Fruit fly (Drosophila melanogaster) whole organism, embryonic: ENCODE measurements around the gene Vajk3.

Experiments
- Atf3 ChIP-seq: fragments of 200-800 bp; sonication (Bioruptor generic); optimal IDR thresholded peaks from 3 replicates; lab custom pipeline; 2016; ENCODE audit warnings: missing biosample characterization, missing genetic modification characterization
- Bgb ChIP-seq: fragments of 200-800 bp; sonication (Bioruptor generic); IDR thresholded peaks from 2 replicates; pipeline ENCODE4 v1.3.6; 2022; ENCODE audit warnings: missing biosample characterization, missing genetic modification characterization; ENCODE audit not compliant: partially characterized antibody
- CG10209 ChIP-seq: fragments of 200-800 bp; sonication (Bioruptor generic); optimal IDR thresholded peaks from 3 replicates; lab custom pipeline; 2017; ENCODE audit warnings: missing biosample characterization, mild to moderate bottlenecking, missing genetic modification characterization, missing genetic modification reagents
- CG10565 ChIP-seq: fragments of 200-800 bp; sonication (Bioruptor generic); optimal IDR thresholded peaks from 3 replicates; lab custom pipeline; 2016; ENCODE audit warnings: missing biosample characterization, mild to moderate bottlenecking, missing genetic modification characterization
- CG12744 ChIP-seq: fragments of 200-800 bp; sonication (Bioruptor generic); optimal IDR thresholded peaks from 2 replicates; lab custom pipeline; 2016; ENCODE audit warnings: missing biosample characterization, missing genetic modification characterization
- CG14014 ChIP-seq: fragments of 200-800 bp; sonication (Bioruptor generic); IDR thresholded peaks from 2 replicates; pipeline ENCODE4 v1.3.6; 2022; ENCODE audit warnings: missing biosample characterization, missing genetic modification characterization
- CG15073 ChIP-seq: fragments of 200-800 bp; sonication (Bioruptor generic); optimal IDR thresholded peaks from 2 replicates; lab custom pipeline; 2016; ENCODE audit warnings: missing biosample characterization, missing genetic modification characterization
- CG1603 ChIP-seq: fragments of 200-800 bp; sonication (Bioruptor generic); optimal IDR thresholded peaks from 2 replicates; lab custom pipeline; 2019; ENCODE audit warnings: missing biosample characterization, mild to moderate bottlenecking, missing genetic modification characterization, moderate library complexity
- CG17361 ChIP-seq: fragments of 200-800 bp; sonication (Bioruptor generic); IDR thresholded peaks from 3 replicates; pipeline ENCODE4 v1.3.6; 2022; ENCODE audit warnings: missing biosample characterization, missing genetic modification characterization
- CG17912 ChIP-seq: fragments of 200-800 bp; sonication (Bioruptor generic); optimal IDR thresholded peaks from 2 replicates; lab custom pipeline; 2018; ENCODE audit warnings: missing biosample characterization, mild to moderate bottlenecking, missing genetic modification characterization
- CG18262 ChIP-seq: fragments of 200-800 bp; optimal IDR thresholded peaks from 3 replicates; lab custom pipeline; 2019; ENCODE audit warnings: missing biosample characterization, mild to moderate bottlenecking, missing genetic modification characterization, moderate library complexity
- CG18599 ChIP-seq: fragments of 200-800 bp; sonication (Bioruptor generic); optimal IDR thresholded peaks from 3 replicates; lab custom pipeline; 2017; ENCODE audit warnings: missing biosample characterization, missing genetic modification characterization, mild to moderate bottlenecking, moderate library complexity, missing genetic modification reagents
- CG31441 ChIP-seq: fragments of 200-800 bp; sonication (Bioruptor generic); IDR thresholded peaks from 2 replicates; pipeline ENCODE4 v1.3.6; 2022; ENCODE audit warnings: missing biosample characterization, missing genetic modification characterization
- CG32772 ChIP-seq: fragments of 200-800 bp; sonication (Bioruptor generic); IDR thresholded peaks from 2 replicates; pipeline ENCODE4 v1.3.6; 2022; ENCODE audit warnings: missing biosample characterization, missing genetic modification characterization
- CG6272 ChIP-seq: fragments of 200-800 bp; sonication (Bioruptor generic); IDR thresholded peaks from 2 replicates; pipeline ENCODE4 v1.3.6; 2022; ENCODE audit warnings: missing biosample characterization, missing genetic modification characterization
- CG6654 ChIP-seq: fragments of 200-800 bp; sonication (Bioruptor generic); optimal IDR thresholded peaks from 2 replicates; lab custom pipeline; 2017; ENCODE audit warnings: missing biosample characterization, mild to moderate bottlenecking, missing genetic modification characterization
- CG7357 ChIP-seq: fragments of 200-800 bp; sonication (Bioruptor generic); IDR thresholded peaks from 3 replicates; pipeline ENCODE4 v1.3.6; 2022; ENCODE audit warnings: missing biosample characterization, missing genetic modification characterization
- CG8281 ChIP-seq: fragments of 200-800 bp; sonication (Bioruptor generic); optimal IDR thresholded peaks from 2 replicates; lab custom pipeline; 2018; ENCODE audit warnings: missing biosample characterization, mild to moderate bottlenecking, missing genetic modification characterization, moderate library complexity
- Dbx ChIP-seq: fragments of 200-800 bp; sonication (Bioruptor generic); IDR thresholded peaks from 3 replicates; pipeline ENCODE4 v1.3.6; 2022; ENCODE audit warnings: missing biosample characterization, missing genetic modification characterization
- Elba2 ChIP-seq: fragments of 200-800 bp; sonication (Bioruptor generic); optimal IDR thresholded peaks from 3 replicates; lab custom pipeline; 2016; ENCODE audit warnings: missing biosample characterization, missing genetic modification characterization
- Hand ChIP-seq: fragments of 200-800 bp; sonication (Bioruptor generic); optimal IDR thresholded peaks from 2 replicates; lab custom pipeline; 2017; ENCODE audit warnings: mild to moderate bottlenecking, missing biosample characterization, missing genetic modification reagents, missing genetic modification characterization
- Mrtf ChIP-seq: fragments of 200-800 bp; sonication (Bioruptor generic); IDR thresholded peaks from 3 replicates; pipeline ENCODE4 v1.3.6; 2022; ENCODE audit warnings: missing biosample characterization, missing genetic modification characterization
- NFAT ChIP-seq: fragments of 200-800 bp; sonication (Bioruptor generic); IDR thresholded peaks from 2 replicates; pipeline ENCODE4 v1.3.6; 2022; ENCODE audit warnings: missing biosample characterization, missing genetic modification characterization
- Nf-YC ChIP-seq: fragments of 200-800 bp; optimal IDR thresholded peaks from 3 replicates; lab custom pipeline; 2019; ENCODE audit warnings: missing biosample characterization, mild to moderate bottlenecking, missing genetic modification characterization, moderate library complexity
- Ptx1 ChIP-seq: fragments of 200-800 bp; sonication (Bioruptor generic); IDR thresholded peaks from 2 replicates; pipeline ENCODE4 v1.3.6; 2022; ENCODE audit warnings: missing biosample characterization, missing genetic modification characterization
- Side ChIP-seq: fragments of 200-800 bp; sonication (Bioruptor generic); optimal IDR thresholded peaks from 2 replicates; lab custom pipeline; 2016; ENCODE audit warnings: missing biosample characterization, missing genetic modification characterization
- Sox102F ChIP-seq: fragments of 200-800 bp; sonication (Bioruptor generic); optimal IDR thresholded peaks from 2 replicates; lab custom pipeline; 2018; ENCODE audit warnings: missing biosample characterization, mild to moderate bottlenecking, missing genetic modification characterization, moderate library complexity
- ash1 ChIP-seq: fragments of 200-800 bp; sonication (Bioruptor generic); optimal IDR thresholded peaks from 2 replicates; lab custom pipeline; 2018; ENCODE audit warnings: missing biosample characterization, mild to moderate bottlenecking, missing genetic modification characterization
- cato ChIP-seq: fragments of 200-800 bp; sonication (Bioruptor generic); optimal IDR thresholded peaks from 2 replicates; lab custom pipeline; 2016; ENCODE audit warnings: missing biosample characterization, missing genetic modification characterization, borderline replicate concordance
- chif ChIP-seq, 2 experiments: fragments of 200-800 bp; sonication (Bioruptor generic); optimal IDR thresholded peaks; 3 replicates each; lab custom pipeline; 2016; ENCODE audit warnings: missing biosample characterization in 2 of 2, missing genetic modification characterization in 2 of 2
- corto ChIP-seq: fragments of 200-800 bp; sonication (Bioruptor generic); optimal IDR thresholded peaks from 2 replicates; lab custom pipeline; 2016; ENCODE audit warnings: missing biosample characterization, mild to moderate bottlenecking, missing genetic modification characterization, moderate library complexity
- danr ChIP-seq: fragments of 200-800 bp; sonication (Bioruptor generic); IDR thresholded peaks from 2 replicates; pipeline ENCODE4 v1.3.6; 2022; ENCODE audit warnings: missing biosample characterization, missing genetic modification characterization
- disco-r ChIP-seq: fragments of 200-800 bp; sonication (Bioruptor generic); optimal IDR thresholded peaks from 2 replicates; lab custom pipeline; 2016; ENCODE audit warnings: missing biosample characterization, missing genetic modification characterization
- dpn ChIP-seq, 2 experiments: fragments of 200-800 bp; sonication (Bioruptor generic); optimal IDR thresholded peaks; 3 replicates each; lab custom pipeline; 2016; ENCODE audit warnings: missing biosample characterization in 2 of 2, missing genetic modification characterization in 2 of 2
- emc ChIP-seq: fragments of 200-800 bp; sonication (Bioruptor generic); optimal IDR thresholded peaks from 2 replicates; lab custom pipeline; 2016; ENCODE audit warnings: missing biosample characterization, missing genetic modification characterization
- en ChIP-seq: fragments of 200-800 bp; sonication (Bioruptor generic); optimal IDR thresholded peaks from 2 replicates; lab custom pipeline; 2016; ENCODE audit warnings: missing biosample characterization, missing genetic modification characterization
- ftz-f1 ChIP-seq: fragments of 200-800 bp; sonication (Bioruptor generic); optimal IDR thresholded peaks from 2 replicates; lab custom pipeline; 2016; ENCODE audit warnings: missing biosample characterization, missing genetic modification characterization
- gcm2 ChIP-seq: fragments of 200-800 bp; sonication (Bioruptor generic); optimal IDR thresholded peaks from 2 replicates; lab custom pipeline; 2016; ENCODE audit warnings: missing biosample characterization, missing genetic modification characterization
- hbn ChIP-seq: fragments of 200-800 bp; sonication (Bioruptor generic); IDR thresholded peaks from 2 replicates; pipeline ENCODE4 v1.3.6; 2022; ENCODE audit warnings: missing biosample characterization, missing genetic modification characterization; ENCODE audit not compliant: partially characterized antibody
- knrl ChIP-seq: fragments of 200-800 bp; sonication (Bioruptor generic); IDR thresholded peaks from 3 replicates; pipeline ENCODE4 v1.3.6; 2022; ENCODE audit warnings: missing biosample characterization, missing genetic modification characterization; ENCODE audit not compliant: partially characterized antibody
- lab ChIP-seq: fragments of 200-800 bp; sonication (Bioruptor generic); optimal IDR thresholded peaks from 3 replicates; lab custom pipeline; 2017; ENCODE audit warnings: missing biosample characterization, missing genetic modification characterization, mild to moderate bottlenecking, moderate library complexity, missing genetic modification reagents
- oc ChIP-seq: fragments of 200-800 bp; sonication (Bioruptor generic); optimal IDR thresholded peaks from 2 replicates; lab custom pipeline; 2018; ENCODE audit warnings: missing biosample characterization, mild to moderate bottlenecking, missing genetic modification characterization, moderate library complexity
- onecut ChIP-seq: fragments of 200-800 bp; sonication (Bioruptor generic); IDR thresholded peaks from 2 replicates; pipeline ENCODE4 v1.3.6; 2022; ENCODE audit warnings: missing biosample characterization, missing genetic modification characterization
- pzg ChIP-seq: fragments of 200-800 bp; sonication (Bioruptor generic); optimal IDR thresholded peaks from 3 replicates; lab custom pipeline; 2018; ENCODE audit warnings: missing biosample characterization, mild to moderate bottlenecking, missing genetic modification characterization, moderate library complexity
- sna ChIP-seq: fragments of 200-800 bp; sonication (Bioruptor generic); IDR thresholded peaks from 2 replicates; pipeline ENCODE4 v1.3.6; 2022; ENCODE audit warnings: missing biosample characterization, missing genetic modification characterization; ENCODE audit not compliant: partially characterized antibody
- sob ChIP-seq: fragments of 200-800 bp; sonication (Bioruptor generic); IDR thresholded peaks from 2 replicates; pipeline ENCODE4 v1.3.6; 2022; ENCODE audit warnings: missing biosample characterization, missing genetic modification characterization
- stc ChIP-seq: fragments of 200-800 bp; sonication (Bioruptor generic); IDR thresholded peaks from 2 replicates; pipeline ENCODE4 v1.3.6; 2022; ENCODE audit warnings: missing biosample characterization, missing genetic modification characterization
- twi ChIP-seq: fragments of 200-800 bp; optimal IDR thresholded peaks from 2 replicates; lab custom pipeline; 2019; ENCODE audit warnings: missing biosample characterization, mild to moderate bottlenecking, missing genetic modification characterization, moderate library complexity
- unc-4 ChIP-seq: fragments of 200-800 bp; sonication (Bioruptor generic); IDR thresholded peaks from 2 replicates; pipeline ENCODE4 v1.3.6; 2022; ENCODE audit warnings: missing biosample characterization, missing genetic modification characterization; ENCODE audit not compliant: partially characterized antibody
- usp ChIP-seq: fragments of >200 bp; optimal IDR thresholded peaks from 2 replicates; lab custom pipeline; 2017; ENCODE audit warnings: missing biosample characterization, missing genetic modification characterization

Gene Vajk3

DNA sequence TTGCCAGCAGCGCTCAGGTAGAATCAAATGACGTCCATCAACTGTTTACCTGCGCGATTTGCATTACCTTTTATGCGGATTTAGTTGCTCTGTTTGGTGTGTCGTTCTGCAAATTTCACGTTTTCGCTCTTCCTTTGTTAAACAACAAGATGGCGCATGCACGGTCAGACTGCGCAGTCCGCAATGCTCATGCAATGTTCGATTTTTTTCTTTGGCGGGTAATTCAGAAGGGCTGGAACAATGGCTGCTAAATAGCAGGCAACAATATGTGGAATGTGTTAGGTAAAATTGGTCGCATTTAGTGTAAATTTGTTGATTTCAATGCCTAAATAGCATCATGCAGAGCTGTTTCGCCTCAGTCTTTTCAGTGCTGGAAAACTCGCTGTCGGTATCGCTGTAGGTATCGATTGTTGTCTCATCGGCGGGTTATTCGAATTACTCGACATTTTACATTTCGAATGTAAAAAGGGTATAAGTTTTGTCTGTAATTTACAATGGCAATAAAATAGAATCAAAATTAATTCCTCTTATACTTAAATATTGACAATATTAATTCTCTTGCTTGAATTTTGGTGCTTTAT is 42.9 kb downstream of the Vajk3 start, which contains the start of gene Smg5 (continued):
- peak; percentile 85 for TF ChIP-seq CG17361
- peak; percentile 96 for TF ChIP-seq chif (GFP tag; optimal IDR thresholded peaks at IDR 0.05; lab: Kevin White, UChicago)
- TF ChIP-seq CG15073: peak; percentile 1
- peak; percentile 89 for TF ChIP-seq en (GFP tag; lab: Kevin White, UChicago)
- peak; percentile 80 for TF ChIP-seq hbn (GFP tag; lab: Robert Waterston, UW)
- peak; percentile 65 for TF ChIP-seq corto (GFP tag; lab: Kevin White, UChicago)
- TF ChIP-seq Dbx: peak; percentile 98
- TF ChIP-seq ash1 (GFP tag; lab: Kevin White, UChicago): no peak
- peak; percentile 90 for TF ChIP-seq CG10209 (GFP tag; lab: Kevin White, UChicago)
- TF ChIP-seq CG6654 (GFP tag; lab: Kevin White, UChicago): peak; percentile 51
- TF ChIP-seq Sox102F (GFP tag; lab: Kevin White, UChicago): peak; percentile 98
- TF ChIP-seq CG6272 (GFP tag; lab: Robert Waterston, UW): peak; percentile 95
- TF ChIP-seq Atf3 (GFP tag; lab: Kevin White, UChicago): peak; percentile 93
- peak; percentile 56 for TF ChIP-seq Elba2
- no peak; the same call in none of the 2 replicates for TF ChIP-seq CG31441 (GFP tag; lab: Robert Waterston, UW)
- peak; percentile 74 for TF ChIP-seq CG18599 (GFP tag; lab: Kevin White, UChicago)
- TF ChIP-seq ftz-f1: peak; percentile 65
- peak; percentile 96 for TF ChIP-seq CG32772 (GFP tag; lab: Robert Waterston, UW)
- TF ChIP-seq CG14014 (GFP tag; lab: Robert Waterston, UW): peak; percentile 91
- peak; percentile 89 for TF ChIP-seq CG17912
- peak; percentile 95 for TF ChIP-seq onecut
- TF ChIP-seq dpn (GFP tag; optimal IDR thresholded peaks at IDR 0.05; lab: Kevin White, UChicago): peak; percentile 91 to 97
- peak; percentile 98 for TF ChIP-seq knrl (GFP tag; lab: Robert Waterston, UW)
- TF ChIP-seq CG10565 (GFP tag; lab: Kevin White, UChicago): peak; percentile 71
- peak; percentile 84 for TF ChIP-seq twi (tag; lab: Kevin White, UChicago)
- peak; percentile 88 for TF ChIP-seq stc (GFP tag; lab: Robert Waterston, UW)
- peak; percentile 85 for TF ChIP-seq pzg (GFP tag; lab: Kevin White, UChicago)
- TF ChIP-seq gcm2 (GFP tag; lab: Kevin White, UChicago): peak; percentile 88
- peak; percentile 97 for TF ChIP-seq Ptx1 (GFP tag; lab: Robert Waterston, UW)
- peak; percentile 99 for TF ChIP-seq sob (GFP tag; lab: Robert Waterston, UW)
- TF ChIP-seq Nf-YC (tag; lab: Kevin White, UChicago): peak; percentile 72
- no peak for TF ChIP-seq Hand (GFP tag; lab: Kevin White, UChicago)
- no peak for TF ChIP-seq usp (GFP tag; lab: Kevin White, UChicago)
- no peak for TF ChIP-seq oc (tag; lab: Kevin White, UChicago)
- TF ChIP-seq unc-4 (GFP tag; lab: Robert Waterston, UW): peak; percentile 72
- TF ChIP-seq Mrtf (GFP tag; lab: Robert Waterston, UW): peak; percentile 97
- TF ChIP-seq CG7357 (GFP tag; lab: Robert Waterston, UW): peak; percentile 91
- TF ChIP-seq cato: peak; percentile 56
- TF ChIP-seq CG8281 (tag; lab: Kevin White, UChicago): peak; percentile 33
- peak; percentile 95 for TF ChIP-seq Bgb (GFP tag; lab: Robert Waterston, UW)
- peak; percentile 91 for TF ChIP-seq Side (GFP tag; lab: Kevin White, UChicago)
- TF ChIP-seq CG1603: peak; percentile 99
- TF ChIP-seq emc (GFP tag; lab: Kevin White, UChicago): peak; percentile 95
- TF ChIP-seq CG12744 (GFP tag; lab: Kevin White, UChicago): peak; percentile 85
- TF ChIP-seq CG18262 (tag; lab: Kevin White, UChicago): peak; percentile 81
- peak; percentile 94 for TF ChIP-seq disco-r (GFP tag; lab: Kevin White, UChicago)
- peak; percentile 94 for TF ChIP-seq sna (GFP tag; lab: Robert Waterston, UW)
- peak; percentile 82 for TF ChIP-seq danr (GFP tag; lab: Robert Waterston, UW)
- peak; percentile 95 for TF ChIP-seq NFAT (GFP tag; lab: Robert Waterston, UW)
- peak; percentile 78 for TF ChIP-seq lab (GFP tag; lab: Kevin White, UChicago)
